Worm (Caenorhabditis elegans) whole organism, L4/young adult: Measurements from ENCODE around the gene Y50E8A.12.

Source experiments
- W03F9.2 ChIP-seq: fragments of 150-350 bp; optimal IDR thresholded peaks from 2 replicates; lab custom pipeline; 2014; ENCODE audit warnings: missing biosample characterization, missing genetic modification characterization
- dao-5 ChIP-seq: sonication (generic microtip); optimal IDR thresholded peaks from 2 replicates; lab custom pipeline; 2016; ENCODE audit warnings: missing genotype, missing genetic modification characterization, moderate library complexity, missing compliant biosample characterization
- him-1 ChIP-seq: sonication (generic microtip); optimal IDR thresholded peaks from 2 replicates; lab custom pipeline; 2016; ENCODE audit warnings: missing genotype, missing genetic modification reagents, missing genetic modification characterization, missing compliant biosample characterization

- TF ChIP-seq him-1 (tag; lab: Kevin White, UChicago) (no peak), W03F9.2 (tag; lab: Kevin White, UChicago) (no peak), dao-5 (tag; lab: Kevin White, UChicago) (no peak)
These were observed 36.3 kb upstream of the Y50E8A.12 start for ce11 chrV:14820314-14820713.
